Fruit fly (Drosophila melanogaster): ENCODE measurements around the gene BoYb.

Gene BoYb

DNA sequence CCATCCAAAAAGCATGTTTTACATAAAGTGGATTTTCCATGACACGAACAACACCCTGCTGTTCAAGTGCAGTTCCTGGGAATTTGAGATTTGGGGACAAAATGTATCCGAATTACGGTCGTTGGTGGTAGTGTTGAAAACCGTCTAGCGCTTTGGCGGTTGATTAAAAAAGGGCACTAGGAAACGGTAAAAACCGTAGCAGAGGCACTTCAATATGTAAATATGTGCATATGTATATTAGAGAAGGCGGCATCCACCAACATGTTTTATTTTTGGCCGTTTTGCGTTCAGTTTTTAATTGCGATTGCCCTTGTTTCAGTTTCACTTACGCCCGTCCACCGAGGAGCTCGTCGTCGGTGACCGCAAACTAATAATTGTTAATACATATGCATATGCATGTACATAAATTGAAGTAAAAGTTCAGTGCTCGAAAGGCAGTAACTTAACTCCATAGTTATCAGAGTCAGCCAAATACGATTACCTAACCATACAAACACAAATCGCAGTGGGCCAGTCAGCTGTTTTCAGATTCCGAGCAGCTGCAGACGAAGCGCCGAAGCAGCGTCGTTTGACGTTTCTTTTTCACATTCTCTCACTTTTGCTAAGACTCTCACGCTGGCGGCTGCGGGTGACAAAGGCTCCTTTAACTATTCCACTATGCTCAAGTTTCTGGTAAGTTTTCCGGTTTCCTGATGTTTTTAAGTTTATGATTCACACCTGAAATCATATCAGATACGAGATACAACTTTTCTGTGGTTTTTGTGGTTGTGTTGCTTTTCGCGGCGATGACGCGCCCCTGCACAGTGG is 37.3 kb upstream of the BoYb start, which contains the start of gene CG33170 (continued):
- TF ChIP-seq hb (GFP tag; IDR thresholded peaks at IDR 0.05; ENCODE audit: partially characterized antibody): no peak
- TF ChIP-seq Sox100B (GFP tag; optimal IDR thresholded peaks at IDR 0.05): no peak
- no peak for TF ChIP-seq Hr78 (GFP tag; optimal IDR thresholded peaks at IDR 0.05)
- TF ChIP-seq crc (GFP tag; optimal IDR thresholded peaks at IDR 0.05): no peak
- peak; percentile 1 for TF ChIP-seq Dip3 (GFP tag; optimal IDR thresholded peaks at IDR 0.05)
- no peak for TF ChIP-seq en (GFP tag; optimal IDR thresholded peaks at IDR 0.05)
- peak; percentile 31 for TF ChIP-seq pros (GFP tag; optimal IDR thresholded peaks at IDR 0.05)
- TF ChIP-seq CG10147 (GFP tag; optimal IDR thresholded peaks at IDR 0.05): no peak
- TF ChIP-seq CG11723 (GFP tag; optimal IDR thresholded peaks at IDR 0.05): no peak
- TF ChIP-seq bcd (GFP tag; optimal IDR thresholded peaks at IDR 0.05): no peak
- TF ChIP-seq Neu2 (GFP tag; optimal IDR thresholded peaks at IDR 0.05; ENCODE audit: borderline replicate concordance): no peak
- no peak for TF ChIP-seq CG12104 (GFP tag; optimal IDR thresholded peaks at IDR 0.05)
- peak; percentile 48 for TF ChIP-seq bigmax (GFP tag; optimal IDR thresholded peaks at IDR 0.05)
- TF ChIP-seq dysf (GFP tag; IDR thresholded peaks at IDR 0.05): peak; percentile 31; the same call in 1 of the 3 replicates
- TF ChIP-seq scrt (GFP tag; optimal IDR thresholded peaks at IDR 0.05): no peak
- TF ChIP-seq Rfx (GFP tag; IDR thresholded peaks at IDR 0.05): no peak
- TF ChIP-seq Hr39 (optimal IDR thresholded peaks at IDR 0.05): no peak
- TF ChIP-seq CG11398 (GFP tag; optimal IDR thresholded peaks at IDR 0.05): no peak
- no peak for TF ChIP-seq CG10959 (GFP tag; IDR thresholded peaks at IDR 0.05)
- TF ChIP-seq Hmr (GFP tag; optimal IDR thresholded peaks at IDR 0.05): no peak
- no peak for TF ChIP-seq Dad (GFP tag; optimal IDR thresholded peaks at IDR 0.05)
- no peak for TF ChIP-seq hth (optimal IDR thresholded peaks at IDR 0.05)
- TF ChIP-seq CG17829 (tag; optimal IDR thresholded peaks at IDR 0.05): no peak
- TF ChIP-seq HmgD (GFP tag; optimal IDR thresholded peaks at IDR 0.05): no peak
- TF ChIP-seq CG17359 (tag; optimal IDR thresholded peaks at IDR 0.05): no peak
- no peak for TF ChIP-seq Dek (tag; optimal IDR thresholded peaks at IDR 0.05)
- no peak for TF ChIP-seq gsb-n (tag; optimal IDR thresholded peaks at IDR 0.05)
- no peak for TF ChIP-seq chn (GFP tag; optimal IDR thresholded peaks at IDR 0.05)
- TF ChIP-seq run (tag; optimal IDR thresholded peaks at IDR 0.05): peak; percentile 59
- peak; percentile 12 for TF ChIP-seq pzg (GFP tag; optimal IDR thresholded peaks at IDR 0.05)
- TF ChIP-seq sens (GFP tag): peak; percentile 80
- no peak for TF ChIP-seq Eip74EF (GFP tag; optimal IDR thresholded peaks at IDR 0.05)
- no peak for TF ChIP-seq CG3407 (GFP tag; optimal IDR thresholded peaks at IDR 0.05)
- TF ChIP-seq Hmx (GFP tag; optimal IDR thresholded peaks at IDR 0.05): no peak
- no peak for TF ChIP-seq CG1647 (GFP tag; optimal IDR thresholded peaks at IDR 0.05)
- TF ChIP-seq CoRest (tag; optimal IDR thresholded peaks at IDR 0.05): no peak
- peak; percentile 66 for TF ChIP-seq sd (tag; optimal IDR thresholded peaks at IDR 0.05)
- no peak for TF ChIP-seq CG5953 (GFP tag; IDR thresholded peaks at IDR 0.05)
- TF ChIP-seq CG3065 (GFP tag; optimal IDR thresholded peaks at IDR 0.05): no peak
- TF ChIP-seq CG1603 (tag; optimal IDR thresholded peaks at IDR 0.05): no peak
- no peak for TF ChIP-seq ap (GFP tag; IDR thresholded peaks at IDR 0.05)
- TF ChIP-seq CG13775 (GFP tag; optimal IDR thresholded peaks at IDR 0.05): no peak
- TF ChIP-seq CG13624 (GFP tag; optimal IDR thresholded peaks at IDR 0.05): no peak
- peak; percentile 8 for TF ChIP-seq nau (GFP tag; optimal IDR thresholded peaks at IDR 0.05)

Data from whole organism, embryonic.